Worm (Caenorhabditis elegans) whole organism, L3 larva: ENCODE measurements around the gene F25B3.5.

ENCODE experiments used
- ZK546.5 ChIP-seq: sonication (generic microtip); optimal IDR thresholded peaks from 2 replicates; lab custom pipeline; 2017; ENCODE audit warnings: missing biosample characterization, missing genetic modification characterization
- aly-2 ChIP-seq: fragments of 150-350 bp; optimal IDR thresholded peaks from 2 replicates; lab custom pipeline; 2014; ENCODE audit warnings: missing biosample characterization, missing genetic modification characterization
- ama-1 ChIP-seq: fragments of 150-350 bp; optimal IDR thresholded peaks from 2 replicates; lab custom pipeline; 2018
- eor-1 ChIP-seq, 2 experiments: fragments of 150-350 bp; optimal IDR thresholded peaks; 2 replicates each; lab custom pipeline; 2014 to 2018; ENCODE audit warnings: missing biosample characterization in 2 of 2, missing genetic modification characterization in 2 of 2
- fkh-10 ChIP-seq: sonication (generic microtip); optimal IDR thresholded peaks from 2 replicates; lab custom pipeline; 2017; ENCODE audit warnings: missing biosample characterization, missing genetic modification reagents, missing genetic modification characterization
- lin-15B ChIP-seq: fragments of 150-350 bp; optimal IDR thresholded peaks from 2 replicates; lab custom pipeline; 2014; ENCODE audit warnings: missing biosample characterization, missing genetic modification characterization
- nhr-76 ChIP-seq: fragments of 150-350 bp; sonication (generic microtip); optimal IDR thresholded peaks from 5 replicates; lab custom pipeline; 2014; ENCODE audit warnings: missing biosample characterization, missing genetic modification characterization
- snpc-4 ChIP-seq: fragments of 150-350 bp; optimal IDR thresholded peaks from 2 replicates; lab custom pipeline; 2014; ENCODE audit warnings: missing biosample characterization, missing genetic modification characterization
- tbx-2 ChIP-seq: sonication (generic microtip); optimal IDR thresholded peaks from 2 replicates; lab custom pipeline; 2016; ENCODE audit warnings: mild to moderate bottlenecking, missing genetic modification characterization, missing compliant biosample characterization
- unc-62 ChIP-seq: fragments of 150-350 bp; sonication (generic microtip); optimal IDR thresholded peaks from 4 replicates; lab custom pipeline; 2014; ENCODE audit warnings: missing biosample characterization, missing genetic modification reagents, missing genetic modification characterization
- ztf-11 ChIP-seq: fragments of 150-350 bp; optimal IDR thresholded peaks from 2 replicates; lab custom pipeline; 2014; ENCODE audit warnings: missing biosample characterization, missing genetic modification characterization

DNA sequence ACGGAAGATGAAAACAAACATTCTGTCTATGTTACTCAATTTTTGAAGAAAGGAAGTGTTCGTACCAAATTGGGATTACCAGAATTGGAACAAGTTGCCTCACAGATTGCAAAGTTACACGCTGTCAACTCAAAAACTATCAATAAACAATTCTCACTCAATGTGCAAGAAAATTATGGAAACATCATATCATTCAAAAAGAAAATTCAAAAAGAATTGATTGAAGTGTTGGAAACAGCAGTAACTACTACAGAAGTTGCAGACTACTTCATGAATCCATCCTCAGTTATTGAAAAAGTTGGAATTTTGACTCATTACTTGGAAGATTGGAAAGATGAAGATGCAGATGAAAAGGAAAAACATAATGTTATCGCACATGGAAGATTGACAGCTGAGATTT, 42.1 kb downstream of the F25B3.5 start:
- TF ChIP-seq tbx-2 (tag; lab: Kevin White, UChicago) (no peak), snpc-4 (tag; lab: Kevin White, UChicago) (no peak), fkh-10 (GFP tag; lab: Kevin White, UChicago) (no peak), nhr-76 (tag; lab: Kevin White, UChicago) (no peak), eor-1 (tag; optimal IDR thresholded peaks at IDR 0.05; lab: Kevin White, UChicago) (no peak), aly-2 (tag; lab: Kevin White, UChicago) (no peak), unc-62 (GFP tag; lab: Kevin White, UChicago) (no peak), lin-15B (tag; lab: Kevin White, UChicago) (no peak), ztf-11 (no peak), ama-1 (lab: Kevin White, UChicago) (no peak), ZK546.5 (tag; lab: Kevin White, UChicago) (no peak)
